Worm (Caenorhabditis elegans): ENCODE data around the gene ace-3.
A peak's percentile ranks its signal among the peaks of the same experiment; 100 is the strongest.

ace-3 gene

DNA sequence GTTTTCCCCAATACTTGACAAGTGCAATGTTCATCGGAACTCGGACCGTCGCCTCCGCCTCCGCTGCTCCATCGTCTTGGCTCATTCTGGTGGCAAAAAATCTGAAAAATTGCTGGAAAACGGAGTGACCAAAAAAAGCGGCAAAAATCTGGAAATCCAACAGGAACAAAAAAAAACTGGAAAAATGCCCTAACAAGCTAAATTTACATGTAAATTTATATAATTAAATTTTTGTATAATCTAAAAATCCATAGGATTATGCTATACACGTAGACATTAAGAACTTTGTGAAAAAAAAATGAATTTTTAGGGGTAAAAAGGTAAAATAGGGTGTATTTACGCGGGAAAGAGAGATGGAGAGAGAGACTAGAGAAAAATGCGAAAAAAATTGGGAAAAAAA lies 20.7 kb downstream of the ace-3 start, which contains the start of gene Y48B6A.13:
Gene Y48B6A.13 (minus strand): TSS at position 101 of the 400 bp plus-strand sequence.
- no peak for TF ChIP-seq Y116A8C.19 (tag; optimal IDR thresholded peaks at IDR 0.05; ENCODE audit: borderline replicate concordance)
- no peak for TF ChIP-seq nhr-85 (tag)
- TF ChIP-seq nhr-20 (tag; optimal IDR thresholded peaks at IDR 0.05) = no peak
- no peak for TF ChIP-seq nhr-76 (tag; optimal IDR thresholded peaks at IDR 0.05)
- no peak for TF ChIP-seq fos-1 (tag; optimal IDR thresholded peaks at IDR 0.05)
- TF ChIP-seq blmp-1 (tag; optimal IDR thresholded peaks at IDR 0.05) = no peak
- TF ChIP-seq mef-2 (tag; optimal IDR thresholded peaks at IDR 0.05) = no peak
- TF ChIP-seq hlh-4 (tag; optimal IDR thresholded peaks at IDR 0.05) = no peak

DNA sequence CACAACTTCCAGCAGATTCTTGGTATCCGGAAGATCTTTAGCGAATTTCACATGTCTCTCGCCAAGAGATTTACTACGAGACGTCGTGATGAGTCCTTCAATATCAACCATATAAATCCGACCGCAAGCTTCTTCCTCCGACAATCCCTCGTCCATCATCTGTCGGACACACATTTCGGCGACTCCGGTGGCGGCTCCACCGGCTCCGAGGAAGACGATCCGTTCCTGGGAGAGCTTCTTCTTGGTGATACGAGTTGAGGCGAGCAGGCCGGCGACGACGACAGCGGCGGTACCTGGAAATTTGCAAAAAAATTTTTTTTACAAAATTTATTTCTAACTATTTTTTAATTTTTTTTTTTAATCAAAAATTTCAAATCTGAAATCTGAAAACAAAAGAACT lies 24.6 kb downstream of the ace-3 start:
- TF ChIP-seq lin-13 (GFP tag; optimal IDR thresholded peaks at IDR 0.05) (no peak), unc-86 (tag; optimal IDR thresholded peaks at IDR 0.05) (no peak), lin-14 (GFP tag; optimal IDR thresholded peaks at IDR 0.05) (no peak), sup-37 (GFP tag; optimal IDR thresholded peaks at IDR 0.05) (no peak), ces-1 (GFP tag; optimal IDR thresholded peaks at IDR 0.05) (no peak), fos-1 (tag; optimal IDR thresholded peaks at IDR 0.05) (no peak), rnt-1 (tag; optimal IDR thresholded peaks at IDR 0.05) (no peak), pax-3 (tag; optimal IDR thresholded peaks at IDR 0.05) (no peak), nhr-85 (tag) (no peak), hlh-17 (GFP tag; optimal IDR thresholded peaks at IDR 0.05; ENCODE audit: borderline replicate concordance) (no peak), snpc-4 (tag; optimal IDR thresholded peaks at IDR 0.05) (no peak), Y116A8C.19 (tag; optimal IDR thresholded peaks at IDR 0.05; ENCODE audit: borderline replicate concordance) (no peak), mab-9 (GFP tag; IDR thresholded peaks at IDR 0.05) (no peak), isw-1 (GFP tag; IDR thresholded peaks at IDR 0.05) (no peak)

DNA sequence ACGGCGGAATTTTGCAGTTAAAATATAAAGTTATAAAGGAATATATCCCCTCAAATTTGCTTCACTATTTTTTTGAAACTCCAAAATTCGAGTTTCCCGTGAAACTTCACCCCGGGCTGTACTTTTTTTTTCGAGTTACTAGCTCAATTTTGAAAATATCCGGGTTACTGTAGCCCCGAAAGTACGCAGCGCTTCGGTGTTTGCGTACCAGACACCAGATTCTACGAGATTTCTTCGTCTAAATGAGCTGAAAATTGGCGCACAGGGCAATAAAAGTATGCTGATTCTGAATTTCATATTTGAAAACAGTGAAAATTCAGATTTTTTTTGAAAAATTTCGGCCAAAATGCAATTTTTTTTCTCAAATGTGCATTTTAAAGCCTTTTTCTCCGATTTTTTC lies 25.5 kb downstream of the ace-3 start:
- TF ChIP-seq egl-13 (tag; optimal IDR thresholded peaks at IDR 0.05) = no peak
- no peak for TF ChIP-seq lin-15B (tag; optimal IDR thresholded peaks at IDR 0.05)
- no peak for TF ChIP-seq hlh-17 (GFP tag; optimal IDR thresholded peaks at IDR 0.05; ENCODE audit: borderline replicate concordance)
- TF ChIP-seq sox-4 (tag; optimal IDR thresholded peaks at IDR 0.05) = no peak

DNA sequence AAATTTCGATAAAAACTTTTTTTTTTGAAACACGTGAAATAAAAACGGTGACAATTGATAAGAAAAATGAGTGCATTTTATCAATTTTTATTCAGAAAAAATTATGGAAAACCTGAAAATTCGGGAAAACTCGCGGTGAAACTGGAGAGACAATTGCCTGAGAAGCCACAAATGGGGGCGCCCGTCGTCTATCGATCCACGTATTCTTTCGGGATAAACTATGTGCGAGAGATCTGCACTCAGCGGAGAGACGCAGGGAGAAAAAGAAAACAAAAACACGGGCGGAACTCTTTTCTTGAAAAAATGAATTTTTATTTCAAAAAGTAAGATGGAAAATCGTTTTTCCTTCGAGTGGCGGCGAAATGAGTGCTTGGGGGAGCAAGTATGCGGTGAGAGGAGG lies 28.4 kb downstream of the ace-3 start, which contains the start of gene men-1:
Gene men-1 (minus strand): TSS at position 242 of the 400 bp plus-strand sequence.
- TF ChIP-seq nhr-77 (tag; optimal IDR thresholded peaks at IDR 0.05) (no peak), nhr-85 (tag) (peak; percentile 56), unc-30 (tag; optimal IDR thresholded peaks at IDR 0.05) (no peak), grh-1 (GFP tag; IDR thresholded peaks at IDR 0.05) (no peak), efl-1 (optimal IDR thresholded peaks at IDR 0.05) (no peak), efl-1 (GFP tag; optimal IDR thresholded peaks at IDR 0.05 in 1 of 2) (peak in 1 of 2 experiments; percentile 79), jun-1 (tag; optimal IDR thresholded peaks at IDR 0.05) (no peak), lin-14 (GFP tag; optimal IDR thresholded peaks at IDR 0.05) (peak; percentile 23), isw-1 (GFP tag; IDR thresholded peaks at IDR 0.05) (no peak)

DNA sequence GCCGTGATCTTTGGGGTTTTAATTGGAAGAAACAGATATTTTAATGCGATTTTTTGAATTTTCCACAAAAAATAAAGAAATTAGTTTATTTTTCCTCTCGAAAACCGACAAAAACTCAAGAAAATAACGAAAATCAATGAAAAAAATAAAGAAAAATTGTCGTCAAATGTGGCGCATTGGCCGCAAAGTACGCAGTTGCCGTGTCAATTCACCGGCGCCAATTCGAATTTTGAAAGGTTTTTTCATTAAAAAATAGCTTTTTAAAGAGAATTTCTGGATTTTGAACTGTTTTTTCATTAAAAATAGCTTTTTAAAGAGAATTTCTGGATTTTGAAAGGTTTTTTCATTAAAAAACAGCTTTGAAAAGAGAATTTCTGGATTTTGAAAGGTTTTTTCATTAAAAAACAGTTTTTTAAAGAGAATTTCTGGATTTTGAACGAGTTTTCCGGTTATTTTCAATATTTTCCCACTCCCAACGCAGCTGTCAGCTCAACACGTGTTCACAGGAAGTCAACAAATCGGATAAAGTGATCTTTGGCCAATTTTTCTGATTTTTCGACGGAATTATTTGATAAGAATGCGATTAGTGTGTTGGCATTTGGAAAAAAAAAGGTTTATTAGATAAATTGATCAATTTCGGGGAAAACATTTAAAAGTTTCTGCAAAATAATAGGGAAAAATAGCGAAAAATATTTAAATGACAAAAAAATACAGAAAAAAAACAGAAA lies 29.1 kb downstream of the ace-3 start:
- TF ChIP-seq elt-2 (tag; optimal IDR thresholded peaks at IDR 0.05) = peak; percentile 6
- no peak for TF ChIP-seq jun-1 (tag; optimal IDR thresholded peaks at IDR 0.05)
- peak; percentile 66 for TF ChIP-seq F16B12.6 (tag; optimal IDR thresholded peaks at IDR 0.05)
- peak; percentile 49 to 75 for TF ChIP-seq efl-1 (optimal IDR thresholded peaks at IDR 0.05)
- TF ChIP-seq efl-1 (GFP tag; optimal IDR thresholded peaks at IDR 0.05 in 1 of 2) = peak; percentile 80 to 96
- no peak for TF ChIP-seq lin-13 (GFP tag; optimal IDR thresholded peaks at IDR 0.05)
- TF ChIP-seq mef-2 (tag; optimal IDR thresholded peaks at IDR 0.05) = no peak
- TF ChIP-seq lin-14 (GFP tag; optimal IDR thresholded peaks at IDR 0.05) = peak; percentile 17
- peak; percentile 2 to 81 for TF ChIP-seq lin-35 (GFP tag; optimal IDR thresholded peaks at IDR 0.05)
- TF ChIP-seq nhr-90 (tag; optimal IDR thresholded peaks at IDR 0.05; ENCODE audit: poor library complexity) = no peak
- TF ChIP-seq unc-30 (tag; optimal IDR thresholded peaks at IDR 0.05) = no peak
- TF ChIP-seq unc-62 (GFP tag; optimal IDR thresholded peaks at IDR 0.05) = no peak
- no peak for TF ChIP-seq sptf-1 (tag; optimal IDR thresholded peaks at IDR 0.05)
- TF ChIP-seq Y116A8C.19 (tag; optimal IDR thresholded peaks at IDR 0.05; ENCODE audit: borderline replicate concordance) = no peak
- no peak for TF ChIP-seq elt-3 (tag; optimal IDR thresholded peaks at IDR 0.05)
- peak in 1 of 2 experiments; percentile 10 for TF ChIP-seq lsy-2 (tag; optimal IDR thresholded peaks at IDR 0.05)
- no peak for TF ChIP-seq grh-1 (GFP tag; IDR thresholded peaks at IDR 0.05)
- TF ChIP-seq nhr-20 (tag; optimal IDR thresholded peaks at IDR 0.05) = no peak
- no peak for TF ChIP-seq sup-37 (GFP tag; optimal IDR thresholded peaks at IDR 0.05)
- peak; percentile 56 to 77 (median 63) for TF ChIP-seq dpl-1 (GFP tag; optimal IDR thresholded peaks at IDR 0.05)
- TF ChIP-seq nhr-71 (tag; optimal IDR thresholded peaks at IDR 0.05) = no peak
- TF ChIP-seq ceh-88 (GFP tag; IDR thresholded peaks at IDR 0.05) = no peak
- TF ChIP-seq sox-4 (tag; optimal IDR thresholded peaks at IDR 0.05) = no peak
- TF ChIP-seq rnt-1 (tag; optimal IDR thresholded peaks at IDR 0.05) = no peak
